Fruit fly (Drosophila melanogaster): ENCODE measurements around the gene CG5412.

Gene CG5412

dm6 chr3R:20594194-20595144 is 17.6 kb downstream of the CG5412 start (continued):
- TF ChIP-seq HmgZ (tag; optimal IDR thresholded peaks at IDR 0.05) (peak; percentile 50), CG31441 (GFP tag; IDR thresholded peaks at IDR 0.05) (peak; percentile 95), hkb (optimal IDR thresholded peaks at IDR 0.05) (no peak), hkb (GFP tag; IDR thresholded peaks at IDR 0.05) (peak; percentile 77), CG2202 (tag; optimal IDR thresholded peaks at IDR 0.05) (peak; percentile 81), abd-A (tag; optimal IDR thresholded peaks at IDR 0.05) (no peak), sna (GFP tag; IDR thresholded peaks at IDR 0.05; ENCODE audit: partially characterized antibody) (no peak), ash1 (GFP tag; optimal IDR thresholded peaks at IDR 0.05) (no peak), CG10431 (GFP tag; optimal IDR thresholded peaks at IDR 0.05) (peak; percentile 74), lmd (GFP tag; IDR thresholded peaks at IDR 0.05) (peak; percentile 89), Dip3 (GFP tag; optimal IDR thresholded peaks at IDR 0.05) (no peak), Opbp (GFP tag; IDR thresholded peaks at IDR 0.05; ENCODE audit: partially characterized antibody) (no peak), Dek (tag; optimal IDR thresholded peaks at IDR 0.05) (peak; percentile 83), CG7987 (GFP tag; optimal IDR thresholded peaks at IDR 0.05) (peak; percentile 34), CoRest (tag; optimal IDR thresholded peaks at IDR 0.05) (peak; percentile 95), bab2 (GFP tag; optimal IDR thresholded peaks at IDR 0.05) (peak; percentile 30), cas (GFP tag; IDR thresholded peaks at IDR 0.05) (peak; percentile 11; the same call in 1 of the 2 replicates), CG3163 (GFP tag; optimal IDR thresholded peaks at IDR 0.05) (no peak), caup (GFP tag; optimal IDR thresholded peaks at IDR 0.05; ENCODE audit: severe bottlenecking) (peak; percentile 75), prd (optimal IDR thresholded peaks at IDR 0.05) (no peak), prd (GFP tag; IDR thresholded peaks at IDR 0.05) (peak; percentile 86), mirr (GFP tag; optimal IDR thresholded peaks at IDR 0.05) (no peak), CG4707 (GFP tag; optimal IDR thresholded peaks at IDR 0.05) (peak; percentile 33), emc (GFP tag; optimal IDR thresholded peaks at IDR 0.05) (no peak), CG17568 (GFP tag; optimal IDR thresholded peaks at IDR 0.05) (peak; percentile 50), wek (GFP tag; optimal IDR thresholded peaks at IDR 0.05) (no peak), az2 (GFP tag; optimal IDR thresholded peaks at IDR 0.05) (peak; percentile 84), psq (GFP tag; optimal IDR thresholded peaks at IDR 0.05) (peak; percentile 62), salm (tag; optimal IDR thresholded peaks at IDR 0.05) (peak; percentile 91), CG12659 (GFP tag; optimal IDR thresholded peaks at IDR 0.05) (peak; percentile 81), pum (GFP tag; optimal IDR thresholded peaks at IDR 0.05) (no peak), sd (tag; optimal IDR thresholded peaks at IDR 0.05) (peak; percentile 59), trem (tag; optimal IDR thresholded peaks at IDR 0.05) (peak; percentile 90), CG42726 (GFP tag; IDR thresholded peaks at IDR 0.05; ENCODE audit: partially characterized antibody) (no peak), CG8359 (GFP tag; optimal IDR thresholded peaks at IDR 0.05; ENCODE audit: borderline replicate concordance) (peak; percentile 69), crp (GFP tag; optimal IDR thresholded peaks at IDR 0.05) (peak in 1 of 2 experiments; percentile 35), CG13123 (GFP tag; optimal IDR thresholded peaks at IDR 0.05) (peak; percentile 55), lab (GFP tag; optimal IDR thresholded peaks at IDR 0.05) (peak; percentile 87), CG3847 (GFP tag; IDR thresholded peaks at IDR 0.05) (peak; percentile 61), NK7.1 (GFP tag; optimal IDR thresholded peaks at IDR 0.05) (no peak), insv (GFP tag; optimal IDR thresholded peaks at IDR 0.05) (peak in 1 of 2 experiments; percentile 24), Bgb (GFP tag; IDR thresholded peaks at IDR 0.05; ENCODE audit: partially characterized antibody) (no peak), CG17912 (GFP tag; optimal IDR thresholded peaks at IDR 0.05) (no peak), sc (optimal IDR thresholded peaks at IDR 0.05) (no peak), sc (GFP tag; optimal IDR thresholded peaks at IDR 0.05) (peak; percentile 87), ci (GFP tag; IDR thresholded peaks at IDR 0.05) (peak; percentile 83), CG2199 (GFP tag; IDR thresholded peaks at IDR 0.05) (peak; percentile 75; the same call in 1 of the 3 replicates), CG9932 (GFP tag; IDR thresholded peaks at IDR 0.05) (no peak)

Data from whole organism, embryonic.